Worm (Caenorhabditis elegans) whole organism, L2 larva: Measurements from ENCODE around the gene rnh-1.1.

Experiments
- C34F6.9 ChIP-seq: fragments of 150-350 bp; optimal IDR thresholded peaks from 2 replicates; lab custom pipeline; 2014; ENCODE audit warnings: missing biosample characterization, missing genetic modification characterization
- F13H6.1 ChIP-seq: sonication (generic microtip); optimal IDR thresholded peaks from 2 replicates; lab custom pipeline; 2016; ENCODE audit warnings: missing genetic modification characterization, missing compliant biosample characterization
- Y55F3AM.14 ChIP-seq: fragments of 200-800 bp; sonication (Bioruptor generic); optimal IDR thresholded peaks from 2 replicates; lab custom pipeline; 2018; ENCODE audit warnings: mild to moderate bottlenecking, missing genetic modification characterization, missing compliant biosample characterization
- ZK546.5 ChIP-seq: sonication (generic microtip); optimal IDR thresholded peaks from 2 replicates; lab custom pipeline; 2017; ENCODE audit warnings: missing biosample characterization, missing genetic modification characterization
- alr-1 ChIP-seq: fragments of 150-350 bp; optimal IDR thresholded peaks from 2 replicates; lab custom pipeline; 2014; ENCODE audit warnings: missing biosample characterization, missing genetic modification characterization
- aly-2 ChIP-seq: fragments of 150-350 bp; optimal IDR thresholded peaks from 2 replicates; lab custom pipeline; 2014; ENCODE audit warnings: missing biosample characterization, missing genetic modification characterization
- ama-1 ChIP-seq: fragments of 150-350 bp; optimal IDR thresholded peaks from 2 replicates; lab custom pipeline; 2018; ENCODE audit warnings: inconsistent platforms
- blmp-1 ChIP-seq: sonication (generic microtip); optimal IDR thresholded peaks from 2 replicates; lab custom pipeline; 2017; ENCODE audit warnings: missing genetic modification characterization, mild to moderate bottlenecking, missing compliant biosample characterization, antibody characterized with exemption, moderate library complexity; ENCODE audit not compliant: insufficient read depth
- ceh-16 ChIP-seq: fragments of 150-350 bp; optimal IDR thresholded peaks from 2 replicates; lab custom pipeline; 2014; ENCODE audit warnings: missing biosample characterization, missing genetic modification characterization
- ceh-82 ChIP-seq: fragments of 150-350 bp; optimal IDR thresholded peaks from 2 replicates; lab custom pipeline; 2014; ENCODE audit warnings: missing biosample characterization, missing genetic modification characterization
- crh-2 ChIP-seq: sonication (generic microtip); optimal IDR thresholded peaks from 2 replicates; lab custom pipeline; 2017; ENCODE audit warnings: missing biosample characterization, missing genetic modification characterization
- dmd-4 ChIP-seq: sonication (generic microtip); optimal IDR thresholded peaks from 2 replicates; lab custom pipeline; 2017; ENCODE audit warnings: missing biosample characterization, missing genetic modification characterization
- elt-1 ChIP-seq: fragments of 150-350 bp; optimal IDR thresholded peaks from 2 replicates; lab custom pipeline; 2014; ENCODE audit warnings: missing biosample characterization, missing genetic modification characterization
- elt-3 ChIP-seq: sonication (generic microtip); optimal IDR thresholded peaks from 2 replicates; lab custom pipeline; 2017; ENCODE audit warnings: missing biosample characterization, missing genetic modification characterization
- fos-1 ChIP-seq: fragments of 150-350 bp; optimal IDR thresholded peaks from 2 replicates; lab custom pipeline; 2014; ENCODE audit warnings: missing biosample characterization, missing genetic modification characterization
- lin-11 ChIP-seq: fragments of 150-350 bp; sonication (generic microtip); optimal IDR thresholded peaks from 2 replicates; lab custom pipeline; 2014; ENCODE audit warnings: missing biosample characterization, missing genetic modification characterization, inconsistent platforms, mixed read lengths
- lin-13 ChIP-seq: fragments of 150-350 bp; optimal IDR thresholded peaks from 2 replicates; lab custom pipeline; 2014; ENCODE audit warnings: missing biosample characterization, missing genetic modification reagents, missing genetic modification characterization
- lin-39 ChIP-seq: fragments of 150-350 bp; optimal IDR thresholded peaks from 2 replicates; lab custom pipeline; 2014; ENCODE audit warnings: missing biosample characterization, missing genetic modification reagents, missing genetic modification characterization
- mbf-1 ChIP-seq: sonication (generic microtip); optimal IDR thresholded peaks from 2 replicates; lab custom pipeline; 2017; ENCODE audit warnings: missing biosample characterization, missing genetic modification characterization
- mdl-1 ChIP-seq, 2 experiments: fragments of 150-350 bp in 1 of 2; sonication (generic microtip) in 1 of 2; optimal IDR thresholded peaks; 2 replicates each; lab custom pipeline; 2017; ENCODE audit warnings: missing biosample characterization in 2 of 2, missing genetic modification characterization in 2 of 2
- nhr-10 ChIP-seq: sonication (generic microtip); optimal IDR thresholded peaks from 2 replicates; lab custom pipeline; 2017; ENCODE audit warnings: missing biosample characterization, missing genetic modification characterization
- nhr-11 ChIP-seq: fragments of 150-350 bp; optimal IDR thresholded peaks from 2 replicates; lab custom pipeline; 2014; ENCODE audit warnings: missing biosample characterization, missing genetic modification characterization
- nhr-12 ChIP-seq: fragments of 150-350 bp; optimal IDR thresholded peaks from 2 replicates; lab custom pipeline; 2014; ENCODE audit warnings: missing biosample characterization, missing genetic modification characterization
- nhr-129 ChIP-seq: fragments of 150-350 bp; optimal IDR thresholded peaks from 2 replicates; lab custom pipeline; 2014; ENCODE audit warnings: missing biosample characterization, missing genetic modification characterization
- nhr-21 ChIP-seq: fragments of 150-350 bp; optimal IDR thresholded peaks from 2 replicates; lab custom pipeline; 2014; ENCODE audit warnings: missing biosample characterization, missing genetic modification characterization
- nhr-23 ChIP-seq: fragments of 150-350 bp; optimal IDR thresholded peaks from 2 replicates; lab custom pipeline; 2014; ENCODE audit warnings: missing biosample characterization, missing genetic modification reagents, missing genetic modification characterization
- nhr-25 ChIP-seq: fragments of 150-350 bp; sonication (generic microtip); optimal IDR thresholded peaks from 3 replicates; lab custom pipeline; 2014; ENCODE audit warnings: missing biosample characterization, missing genetic modification characterization
- nhr-6 ChIP-seq: fragments of 150-350 bp; optimal IDR thresholded peaks from 2 replicates; lab custom pipeline; 2014; ENCODE audit warnings: missing biosample characterization, missing genetic modification characterization
- peb-1 ChIP-seq: fragments of 150-350 bp; optimal IDR thresholded peaks from 2 replicates; lab custom pipeline; 2014; ENCODE audit warnings: missing biosample characterization, missing genetic modification characterization
- sem-4 ChIP-seq: fragments of 150-350 bp; optimal IDR thresholded peaks from 2 replicates; lab custom pipeline; 2014; ENCODE audit warnings: missing biosample characterization, missing genetic modification reagents, missing genetic modification characterization
- sma-3 ChIP-seq: sonication (generic microtip); optimal IDR thresholded peaks from 2 replicates; lab custom pipeline; 2016; ENCODE audit warnings: missing genetic modification reagents, missing genetic modification characterization, missing compliant biosample characterization
- snpc-4 ChIP-seq: fragments of 150-350 bp; optimal IDR thresholded peaks from 2 replicates; lab custom pipeline; 2014; ENCODE audit warnings: missing biosample characterization, missing genetic modification characterization
- unc-39 ChIP-seq: fragments of 150-350 bp; optimal IDR thresholded peaks from 2 replicates; lab custom pipeline; 2014; ENCODE audit warnings: missing biosample characterization, missing genetic modification characterization
- unc-55 ChIP-seq: fragments of 150-350 bp; sonication (generic microtip); optimal IDR thresholded peaks from 3 replicates; lab custom pipeline; 2014; ENCODE audit warnings: missing biosample characterization, missing genetic modification reagents, missing genetic modification characterization
- unc-62 ChIP-seq: fragments of 150-350 bp; optimal IDR thresholded peaks from 2 replicates; lab custom pipeline; 2014; ENCODE audit warnings: missing biosample characterization, missing genetic modification reagents, missing genetic modification characterization
- ztf-11 ChIP-seq: sonication (generic microtip); optimal IDR thresholded peaks from 2 replicates; lab custom pipeline; 2017; ENCODE audit warnings: missing biosample characterization, missing genetic modification characterization
- ztf-4 ChIP-seq: fragments of 150-350 bp; optimal IDR thresholded peaks from 2 replicates; lab custom pipeline; 2014; ENCODE audit warnings: missing biosample characterization, missing genetic modification characterization

rnh-1.1 gene

DNA sequence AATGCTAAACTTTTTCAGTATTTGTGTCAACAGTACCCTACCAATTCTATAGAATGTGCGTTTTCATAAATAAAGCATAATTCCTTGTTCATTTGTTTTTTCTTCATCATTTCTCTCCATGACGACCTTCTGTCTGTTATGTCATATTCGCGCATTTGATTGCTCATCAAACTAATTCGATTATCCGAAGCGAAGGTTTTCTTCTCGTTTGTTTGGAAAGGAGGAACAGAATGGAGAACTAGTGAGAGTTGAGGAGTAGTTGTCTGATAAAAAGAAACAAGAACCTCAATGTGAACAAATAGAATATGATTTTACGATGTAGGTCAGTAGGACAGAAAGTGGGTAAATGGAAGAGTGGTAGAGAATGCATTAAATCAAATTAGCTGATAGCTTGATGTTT lies 37.1 kb downstream of the rnh-1.1 start:
- TF ChIP-seq ztf-11 (tag; lab: Kevin White, UChicago) (no peak), unc-62 (GFP tag; lab: Kevin White, UChicago) (no peak), aly-2 (tag; lab: Kevin White, UChicago) (no peak), nhr-11 (no peak), alr-1 (no peak), dmd-4 (tag; lab: Kevin White, UChicago) (no peak), F13H6.1 (no peak), sem-4 (tag; lab: Kevin White, UChicago) (no peak)

DNA sequence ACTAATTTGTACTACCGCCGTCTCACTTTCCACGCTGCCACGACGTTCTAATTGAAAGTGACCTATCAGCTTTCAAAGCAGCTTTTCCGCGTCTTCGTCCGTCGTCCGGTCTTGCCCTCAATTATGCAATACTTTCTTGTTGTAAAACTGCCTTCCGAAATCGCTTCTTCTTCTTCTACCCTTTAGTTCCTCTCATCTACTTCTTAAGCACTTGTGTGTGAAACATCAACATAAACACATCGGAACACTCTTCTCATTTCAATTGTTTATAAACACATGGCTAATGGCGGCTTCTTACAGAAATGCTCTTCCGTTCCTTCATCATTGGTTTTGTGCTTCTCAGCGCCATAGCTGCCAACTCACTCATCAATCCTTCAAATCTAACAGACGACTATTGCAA lies 44.8 kb downstream of the rnh-1.1 start, which contains the start of gene F35D2.3:
Gene F35D2.3 (plus strand): TSS at position 301 of the 400 bp plus-strand sequence.
- TF ChIP-seq unc-55 (GFP tag; lab: Kevin White, UChicago) (no peak), nhr-21 (tag; lab: Kevin White, UChicago) (no peak), crh-2 (tag; lab: Kevin White, UChicago) (no peak), nhr-129 (tag; lab: Kevin White, UChicago) (no peak), sma-3 (no peak), snpc-4 (tag; lab: Kevin White, UChicago) (no peak), unc-62 (GFP tag; lab: Kevin White, UChicago) (no peak), nhr-23 (tag; lab: Kevin White, UChicago) (no peak), unc-39 (tag; lab: Kevin White, UChicago) (no peak), fos-1 (tag; lab: Kevin White, UChicago) (no peak), sem-4 (tag; lab: Kevin White, UChicago) (no peak), elt-3 (no peak), ztf-11 (tag; lab: Kevin White, UChicago) (no peak), lin-13 (GFP tag; lab: Kevin White, UChicago) (no peak), peb-1 (tag; lab: Kevin White, UChicago) (no peak), Y55F3AM.14 (no peak)

- TF ChIP-seq unc-62 (GFP tag; lab: Kevin White, UChicago) (no peak), lin-11 (tag; lab: Kevin White, UChicago) (no peak), ama-1 (lab: Kevin White, UChicago) (no peak), Y55F3AM.14 (no peak), mdl-1 (tag; optimal IDR thresholded peaks at IDR 0.05; lab: Kevin White, UChicago) (no peak), elt-1 (tag; lab: Kevin White, UChicago) (no peak), C34F6.9 (tag; lab: Kevin White, UChicago) (no peak), lin-39 (tag; lab: Kevin White, UChicago) (no peak), blmp-1 (no peak), crh-2 (tag; lab: Kevin White, UChicago) (no peak), ceh-82 (tag; lab: Kevin White, UChicago) (no peak)
- TF ChIP-seq, all 48 proteins: peak for 0
Measured at ce11 chrII:7570820-7571219, 45.3 kb downstream of the rnh-1.1 start.

DNA sequence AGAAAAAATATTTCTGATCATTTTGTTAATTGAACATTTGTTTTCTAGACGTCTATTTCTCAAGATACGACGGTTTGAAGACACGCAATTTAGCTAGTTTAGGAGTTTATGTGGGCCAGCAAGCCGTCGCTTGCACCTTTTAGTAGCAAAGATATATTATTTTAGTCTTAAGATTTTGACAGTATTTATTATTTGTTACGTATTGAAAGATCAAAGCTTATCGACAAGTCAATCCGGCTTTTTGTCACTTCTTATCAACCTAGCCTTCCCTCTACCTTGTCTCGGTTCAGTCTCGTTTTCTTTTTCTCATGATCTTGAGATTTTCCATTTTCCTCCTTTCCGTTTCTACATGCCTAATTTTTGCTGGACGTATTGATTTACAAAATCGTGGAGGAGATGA lies 48.6 kb downstream of the rnh-1.1 start, which contains the start of gene F35D2.2:
Gene F35D2.2 (plus strand): TSS at position 301 of the 400 bp plus-strand sequence.
- TF ChIP-seq nhr-6 (tag; lab: Kevin White, UChicago) (no peak), sma-3 (no peak), nhr-25 (tag; lab: Kevin White, UChicago) (no peak), nhr-10 (tag; lab: Kevin White, UChicago) (no peak), peb-1 (tag; lab: Kevin White, UChicago) (no peak), nhr-12 (tag; lab: Kevin White, UChicago) (no peak), lin-11 (tag; lab: Kevin White, UChicago) (no peak), mdl-1 (tag; optimal IDR thresholded peaks at IDR 0.05; lab: Kevin White, UChicago) (no peak), ceh-16 (tag; lab: Kevin White, UChicago) (no peak), snpc-4 (tag; lab: Kevin White, UChicago) (no peak), lin-39 (tag; lab: Kevin White, UChicago) (no peak), ztf-4 (tag; lab: Kevin White, UChicago) (no peak), alr-1 (no peak), nhr-23 (tag; lab: Kevin White, UChicago) (no peak), ZK546.5 (tag; lab: Kevin White, UChicago) (no peak), elt-3 (no peak), mbf-1 (no peak), nhr-129 (tag; lab: Kevin White, UChicago) (no peak)
